Worm (Caenorhabditis elegans) whole organism, L3 larva: Measurements from ENCODE around the gene sri-60.
A peak's percentile ranks its signal among the peaks of the same experiment; 100 is the strongest.
"Not testable (repeated sequence)": the region's sequence is repeated elsewhere in the genome, so short reads cannot be mapped to it uniquely, and the experiment has no call there.

Experiments
- ZK546.5 ChIP-seq: sonication (generic microtip); optimal IDR thresholded peaks from 2 replicates; lab custom pipeline; 2017; ENCODE audit warnings: missing biosample characterization, missing genetic modification characterization
- ama-1 ChIP-seq: fragments of 150-350 bp; optimal IDR thresholded peaks from 2 replicates; lab custom pipeline; 2018
- ceh-28 ChIP-seq: fragments of 150-350 bp; optimal IDR thresholded peaks from 2 replicates; lab custom pipeline; 2014; ENCODE audit warnings: missing biosample characterization, missing genetic modification reagents, missing genetic modification characterization
- ceh-9 ChIP-seq: sonication (generic microtip); optimal IDR thresholded peaks from 2 replicates; lab custom pipeline; 2018; ENCODE audit warnings: missing biosample characterization, missing genetic modification characterization
- egl-27 ChIP-seq: sonication (generic microtip); optimal IDR thresholded peaks from 4 replicates; lab custom pipeline; 2017; ENCODE audit warnings: missing biosample characterization, missing genetic modification reagents, missing genetic modification characterization
- egl-5 ChIP-seq: fragments of 150-350 bp; optimal IDR thresholded peaks from 2 replicates; lab custom pipeline; 2017; ENCODE audit warnings: missing biosample characterization, missing genetic modification reagents, missing genetic modification characterization, inconsistent platforms
- elt-1 ChIP-seq: fragments of 150-350 bp; optimal IDR thresholded peaks from 2 replicates; lab custom pipeline; 2014; ENCODE audit warnings: missing biosample characterization, missing genetic modification characterization
- elt-2 ChIP-seq: sonication (generic microtip); optimal IDR thresholded peaks from 2 replicates; lab custom pipeline; 2016; ENCODE audit warnings: missing genetic modification reagents, mild to moderate bottlenecking, missing genetic modification characterization, missing compliant biosample characterization
- eor-1 ChIP-seq, 2 experiments: fragments of 150-350 bp; optimal IDR thresholded peaks; 2 replicates each; lab custom pipeline; 2014 to 2018; ENCODE audit warnings: missing biosample characterization in 2 of 2, missing genetic modification characterization in 2 of 2
- hmg-11 ChIP-seq: sonication (generic microtip); optimal IDR thresholded peaks from 2 replicates; lab custom pipeline; 2016; ENCODE audit warnings: missing genetic modification characterization, missing compliant biosample characterization
- jun-1 ChIP-seq: fragments of 150-350 bp; optimal IDR thresholded peaks from 2 replicates; lab custom pipeline; 2014; ENCODE audit warnings: missing biosample characterization, missing genetic modification reagents, missing genetic modification characterization
- lin-15B ChIP-seq: fragments of 150-350 bp; optimal IDR thresholded peaks from 2 replicates; lab custom pipeline; 2014; ENCODE audit warnings: missing biosample characterization, missing genetic modification characterization
- lin-39 ChIP-seq: fragments of 150-350 bp; optimal IDR thresholded peaks from 2 replicates; lab custom pipeline; 2018; ENCODE audit warnings: missing biosample characterization, missing genetic modification reagents, missing genetic modification characterization
- mml-1 ChIP-seq: fragments of 150-350 bp; sonication (generic microtip); optimal IDR thresholded peaks from 3 replicates; lab custom pipeline; 2014; ENCODE audit warnings: missing biosample characterization, missing genetic modification characterization
- nhr-11 ChIP-seq: fragments of 150-350 bp; optimal IDR thresholded peaks from 2 replicates; lab custom pipeline; 2014; ENCODE audit warnings: missing biosample characterization, missing genetic modification characterization
- nhr-237 ChIP-seq: fragments of 150-350 bp; optimal IDR thresholded peaks from 2 replicates; lab custom pipeline; 2014; ENCODE audit warnings: missing biosample characterization, missing genetic modification characterization
- nhr-67 ChIP-seq: fragments of 150-350 bp; optimal IDR thresholded peaks from 2 replicates; lab custom pipeline; 2014; ENCODE audit warnings: missing biosample characterization, missing genetic modification characterization
- nhr-76 ChIP-seq: fragments of 150-350 bp; sonication (generic microtip); optimal IDR thresholded peaks from 5 replicates; lab custom pipeline; 2014; ENCODE audit warnings: missing biosample characterization, missing genetic modification characterization
- pha-4 ChIP-seq: fragments of 150-350 bp; optimal IDR thresholded peaks from 2 replicates; lab custom pipeline; 2014; ENCODE audit warnings: missing biosample characterization, missing genetic modification reagents, missing genetic modification characterization
- pqm-1 ChIP-seq: fragments of 150-350 bp; optimal IDR thresholded peaks from 2 replicates; lab custom pipeline; 2017; ENCODE audit warnings: missing biosample characterization, missing genetic modification characterization, inconsistent platforms
- sea-2 ChIP-seq: fragments of 150-350 bp; sonication (generic microtip); optimal IDR thresholded peaks from 4 replicates; lab custom pipeline; 2014; ENCODE audit warnings: missing biosample characterization, missing genetic modification reagents, missing genetic modification characterization
- skn-1 ChIP-seq: fragments of 150-350 bp; optimal IDR thresholded peaks from 2 replicates; lab custom pipeline; 2014; ENCODE audit warnings: missing biosample characterization, missing genetic modification characterization
- snpc-4 ChIP-seq: fragments of 150-350 bp; optimal IDR thresholded peaks from 2 replicates; lab custom pipeline; 2014; ENCODE audit warnings: missing biosample characterization, missing genetic modification characterization
- unc-62 ChIP-seq: fragments of 150-350 bp; sonication (generic microtip); optimal IDR thresholded peaks from 4 replicates; lab custom pipeline; 2014; ENCODE audit warnings: missing biosample characterization, missing genetic modification reagents, missing genetic modification characterization
- zag-1 ChIP-seq: fragments of 150-350 bp; optimal IDR thresholded peaks from 2 replicates; lab custom pipeline; 2014; ENCODE audit warnings: missing biosample characterization, missing genetic modification characterization
- ztf-4 ChIP-seq: fragments of 150-350 bp; optimal IDR thresholded peaks from 2 replicates; lab custom pipeline; 2014; ENCODE audit warnings: missing biosample characterization, missing genetic modification characterization

sri-60 gene

ce11 chrII:2677534-2678168 lies 25.0 kb downstream of the sri-60 start, which contains the start of gene F22E5.17:
F22E5.17 (plus strand) TSS chrII:2678041.
- TF ChIP-seq mml-1 (no peak), ZK546.5 (tag; lab: Kevin White, UChicago) (no peak), egl-5 (no peak), egl-27 (tag; lab: Kevin White, UChicago) (no peak), skn-1 (peak; percentile 4), pqm-1 (tag; lab: Kevin White, UChicago) (peak; percentile 69), elt-2 (tag; lab: Kevin White, UChicago) (peak; percentile 94)

ce11 chrII:2673534-2673933 lies 29.1 kb downstream of the sri-60 start, which contains the start of the genes F22E5.20 and F22E5.1:
F22E5.20 (minus strand) TSS chrII:2673634.
F22E5.1 (plus strand) TSS chrII:2673775.
- not testable (repeated sequence) for TF ChIP-seq ztf-4 (tag; lab: Kevin White, UChicago); pha-4; ceh-28

- not testable (repeated sequence) for TF ChIP-seq ama-1; jun-1 (tag; lab: Kevin White, UChicago); ztf-4 (tag; lab: Kevin White, UChicago)
Observed at ce11 chrII:2672320-2672719, 30.3 kb downstream of the sri-60 start, which contains the start of gene sri-57. sri-57 (minus strand) TSS chrII:2672420.

- TF ChIP-seq nhr-11 (tag; lab: Kevin White, UChicago), result no peak
- no peak for TF ChIP-seq mml-1
- no peak for TF ChIP-seq unc-62 (GFP tag; lab: Kevin White, UChicago)
- TF ChIP-seq ZK546.5 (tag; lab: Kevin White, UChicago), result no peak
- no peak for TF ChIP-seq hmg-11
- TF ChIP-seq nhr-76 (tag; lab: Kevin White, UChicago), result no peak
- no peak for TF ChIP-seq egl-5
- no peak for TF ChIP-seq sea-2
- no peak for TF ChIP-seq pha-4
- TF ChIP-seq lin-39 (tag; lab: Kevin White, UChicago), result no peak
- no peak for TF ChIP-seq elt-1
- TF ChIP-seq zag-1 (tag; lab: Kevin White, UChicago), result no peak
Observed at ce11 chrII:2665606-2666005, 37.1 kb downstream of the sri-60 start, which contains the start of gene F22E5.22. F22E5.22 (plus strand) TSS chrII:2665906.

- not testable (repeated sequence) for TF ChIP-seq ceh-9 (tag; lab: Kevin White, UChicago); jun-1 (tag; lab: Kevin White, UChicago); mml-1
- TF ChIP-seq, all 47 proteins: peak for 0; not testable (repeated sequence) for 47
Observed at ce11 chrII:2665081-2665480, 37.6 kb downstream of the sri-60 start, which contains the start of gene F22E5.2. F22E5.2 (plus strand) TSS chrII:2665381.

- TF ChIP-seq snpc-4 (tag; lab: Kevin White, UChicago), result no peak
Observed at ce11 chrII:2659364-2659763, 43.3 kb downstream of the sri-60 start, which contains the start of gene gcy-21. gcy-21 (plus strand) TSS chrII:2659664.

ce11 chrII:2656606-2657005 lies 46.1 kb downstream of the sri-60 start, which contains the start of gene sri-47:
sri-47 (plus strand) TSS chrII:2656906.
- TF ChIP-seq lin-15B (no peak), nhr-237 (no peak), nhr-67 (tag; lab: Kevin White, UChicago) (no peak), eor-1 (tag; optimal IDR thresholded peaks at IDR 0.05; lab: Kevin White, UChicago) (no peak), ceh-9 (tag; lab: Kevin White, UChicago) (no peak), egl-27 (tag; lab: Kevin White, UChicago) (no peak), pha-4 (no peak)
- TF ChIP-seq, all 47 proteins: peak for 0
